Worm (Caenorhabditis elegans): ENCODE data around the gene ttyh-1.

DNA sequence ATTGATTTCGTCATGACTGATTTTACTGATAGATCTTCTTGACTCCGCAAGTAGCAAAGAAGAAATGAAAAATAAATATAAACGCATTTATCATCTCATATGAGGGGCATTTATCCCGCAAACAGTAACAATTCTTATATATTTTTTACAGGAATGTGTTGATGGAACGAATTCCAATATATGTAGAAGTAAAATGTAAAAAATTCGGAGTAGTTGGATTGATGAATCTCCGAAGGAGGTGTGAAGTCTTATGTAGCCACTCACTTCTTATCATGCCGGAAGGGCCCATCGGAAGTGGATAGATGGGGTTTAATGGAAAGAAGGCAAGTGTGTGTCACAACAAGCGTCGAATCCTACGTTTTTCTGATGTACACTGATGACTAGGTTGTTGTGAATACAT lies 30.7 kb upstream of the ttyh-1 start, which contains the start of gene gcy-9:
- no peak for TF ChIP-seq unc-39 (tag; optimal IDR thresholded peaks at IDR 0.05)
- TF ChIP-seq nhr-11 (tag; optimal IDR thresholded peaks at IDR 0.05), result no peak
- no peak for TF ChIP-seq snpc-4 (tag; optimal IDR thresholded peaks at IDR 0.05)
- TF ChIP-seq F13H6.1 (tag; optimal IDR thresholded peaks at IDR 0.05), result no peak
- no peak for TF ChIP-seq lin-13 (GFP tag; optimal IDR thresholded peaks at IDR 0.05)
- no peak for TF ChIP-seq aly-2 (tag; optimal IDR thresholded peaks at IDR 0.05)
- no peak for TF ChIP-seq ztf-1 (GFP tag; conservative IDR thresholded peaks at IDR 0.05)
- TF ChIP-seq ztf-4 (tag; optimal IDR thresholded peaks at IDR 0.05), result no peak
- no peak for TF ChIP-seq nhr-237 (tag; optimal IDR thresholded peaks at IDR 0.05)
